Worm (Caenorhabditis elegans): ENCODE results near the gene ccch-3.

ccch-3 gene

DNA sequence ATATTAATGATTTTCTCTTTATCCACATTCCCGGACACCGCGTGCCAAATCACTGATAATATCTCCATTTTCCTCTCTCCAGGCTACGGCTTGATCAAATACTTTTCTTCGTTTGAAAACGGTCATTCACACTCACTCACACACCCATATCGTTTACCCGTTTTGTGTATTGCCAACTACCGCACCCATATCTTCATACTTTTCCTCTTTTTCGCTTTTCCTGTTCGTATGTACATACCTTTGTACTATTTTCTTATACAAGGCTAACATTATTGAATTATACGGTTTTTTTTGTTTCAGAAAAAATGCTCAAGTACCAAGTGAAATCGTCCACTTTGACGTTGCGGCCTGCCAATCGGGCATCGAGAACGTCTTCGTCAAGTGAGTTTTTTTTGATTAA lies 8.4 kb upstream of the ccch-3 start, which contains the start of gene W05B10.4:
Gene W05B10.4 (plus strand): TSS at position 301 of the 400 bp plus-strand sequence.
- TF ChIP-seq ceh-27 (GFP tag; optimal IDR thresholded peaks at IDR 0.05) (peak; percentile 10), lin-40 (tag; optimal IDR thresholded peaks at IDR 0.05) (no peak)

DNA sequence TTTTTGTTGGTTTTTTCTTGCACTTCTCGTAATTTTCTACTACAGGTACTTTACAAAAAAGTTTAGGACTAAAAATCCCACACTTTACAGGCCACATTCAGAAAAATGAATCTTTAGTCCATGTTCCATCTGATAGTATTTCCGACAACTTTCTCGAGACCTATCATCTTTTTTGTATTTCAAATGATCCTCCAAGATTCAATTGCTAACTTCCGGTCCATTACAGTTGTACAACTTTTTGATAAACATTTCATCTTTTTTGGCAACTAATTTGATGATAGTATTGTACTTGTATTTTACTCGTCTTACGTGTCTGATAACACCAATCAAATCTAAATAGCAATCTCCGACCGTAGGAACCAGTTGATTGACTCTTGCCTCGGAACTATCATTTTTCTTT lies 7.9 kb upstream of the ccch-3 start:
- TF ChIP-seq somi-1 (GFP tag; optimal IDR thresholded peaks at IDR 0.05) (no peak), madf-6 (GFP tag; IDR thresholded peaks at IDR 0.05) (no peak)

DNA sequence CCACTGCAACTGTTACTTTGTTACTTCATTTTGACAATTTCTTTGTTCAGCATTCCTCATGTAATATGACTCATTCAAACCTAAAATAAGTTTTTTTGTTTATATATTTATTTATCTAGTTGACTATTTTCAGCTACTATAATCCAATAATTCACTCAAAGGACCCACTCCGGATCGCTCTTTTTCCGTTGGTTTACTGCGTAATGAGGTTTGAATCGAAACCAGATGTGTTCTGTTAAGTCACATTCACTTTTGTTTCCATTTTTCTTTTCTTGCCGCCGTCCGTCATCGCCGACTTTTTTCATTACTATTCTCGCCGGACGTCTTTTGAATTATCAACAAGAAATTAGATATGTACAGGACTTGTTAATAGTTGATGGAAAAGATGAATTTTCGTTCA lies 3.9 kb upstream of the ccch-3 start:
- TF ChIP-seq F52B5.7 (tag; optimal IDR thresholded peaks at IDR 0.05), result no peak
- TF ChIP-seq tlf-1 (GFP tag; optimal IDR thresholded peaks at IDR 0.05), result no peak
- TF ChIP-seq D2030.7 (GFP tag; IDR thresholded peaks at IDR 0.05), result no peak
- no peak for TF ChIP-seq zfh-2 (GFP tag; conservative IDR thresholded peaks at IDR 0.05)
- TF ChIP-seq sea-2 (GFP tag; IDR thresholded peaks at IDR 0.05), result no peak
- TF ChIP-seq ztf-25 (GFP tag; IDR thresholded peaks at IDR 0.05), result no peak
- no peak for TF ChIP-seq rpc-1 (optimal IDR thresholded peaks at IDR 0.05)
- TF ChIP-seq rpc-1 (tag; optimal IDR thresholded peaks at IDR 0.05), result no peak
- TF ChIP-seq ceh-79 (tag; optimal IDR thresholded peaks at IDR 0.05), result no peak
- no peak for TF ChIP-seq tbp1 (GFP tag; optimal IDR thresholded peaks at IDR 0.05)
- TF ChIP-seq atf-7 (tag; optimal IDR thresholded peaks at IDR 0.05), result no peak
- TF ChIP-seq repo-1 (tag; optimal IDR thresholded peaks at IDR 0.05), result no peak
- no peak for TF ChIP-seq hrde-1 (tag; optimal IDR thresholded peaks at IDR 0.05; ENCODE audit: borderline replicate concordance)
- TF ChIP-seq K12H6.12 (tag; optimal IDR thresholded peaks at IDR 0.05), result no peak
- TF ChIP-seq lin-35 (GFP tag; optimal IDR thresholded peaks at IDR 0.05), result no peak
- TF ChIP-seq ZK185.1 (tag; optimal IDR thresholded peaks at IDR 0.05; ENCODE audit: poor library complexity, severe bottlenecking), result no peak

DNA sequence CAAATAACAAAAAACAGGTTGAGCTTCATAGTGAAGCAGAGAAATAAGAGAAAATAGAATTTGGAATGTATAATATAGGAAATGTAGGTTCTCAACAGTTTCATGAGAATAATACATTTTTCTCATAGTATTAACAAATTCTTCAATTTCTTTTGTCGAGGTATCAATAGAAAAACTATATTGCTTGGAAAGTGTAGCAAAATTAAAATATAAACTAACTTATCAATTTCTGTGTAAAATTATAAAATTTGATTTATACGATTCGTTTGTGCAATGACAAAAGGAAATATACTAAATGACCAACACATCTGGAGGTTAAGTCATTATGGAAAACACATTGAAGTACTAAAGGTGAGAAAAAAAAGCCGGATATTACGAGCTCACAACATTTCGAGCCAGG lies 2.1 kb upstream of the ccch-3 start, which contains the start of gene W05B10.3:
Gene W05B10.3 (minus strand): TSS at position 101 of the 400 bp plus-strand sequence.
- TF ChIP-seq B0019.2 (GFP tag; conservative IDR thresholded peaks at IDR 0.05) (no peak), F49E8.2 (tag; optimal IDR thresholded peaks at IDR 0.05; ENCODE audit: insufficient read depth) (no peak), cebp-2 (GFP tag; IDR thresholded peaks at IDR 0.05) (no peak), Y53F4B.3 (GFP tag; IDR thresholded peaks at IDR 0.05) (no peak), madf-10 (tag; optimal IDR thresholded peaks at IDR 0.05) (no peak), bed-1 (GFP tag; IDR thresholded peaks at IDR 0.05) (no peak), zfh-2 (GFP tag; conservative IDR thresholded peaks at IDR 0.05) (no peak), attf-5 (GFP tag; optimal IDR thresholded peaks at IDR 0.05) (no peak), madf-3 (GFP tag; IDR thresholded peaks at IDR 0.05) (no peak), ekl-4 (GFP tag; IDR thresholded peaks at IDR 0.05) (no peak), T07F8.4 (tag; optimal IDR thresholded peaks at IDR 0.05) (no peak), Y79H2A.3 (GFP tag; conservative IDR thresholded peaks at IDR 0.05) (no peak), nfya-2 (GFP tag; IDR thresholded peaks at IDR 0.05) (no peak), bed-2 (GFP tag; IDR thresholded peaks at IDR 0.05) (no peak), mcd-1 (GFP tag; IDR thresholded peaks at IDR 0.05) (no peak), B0035.1 (tag; optimal IDR thresholded peaks at IDR 0.05) (no peak)
